Worm (Caenorhabditis elegans): ENCODE data around the gene tbc-1.

Gene tbc-1

DNA sequence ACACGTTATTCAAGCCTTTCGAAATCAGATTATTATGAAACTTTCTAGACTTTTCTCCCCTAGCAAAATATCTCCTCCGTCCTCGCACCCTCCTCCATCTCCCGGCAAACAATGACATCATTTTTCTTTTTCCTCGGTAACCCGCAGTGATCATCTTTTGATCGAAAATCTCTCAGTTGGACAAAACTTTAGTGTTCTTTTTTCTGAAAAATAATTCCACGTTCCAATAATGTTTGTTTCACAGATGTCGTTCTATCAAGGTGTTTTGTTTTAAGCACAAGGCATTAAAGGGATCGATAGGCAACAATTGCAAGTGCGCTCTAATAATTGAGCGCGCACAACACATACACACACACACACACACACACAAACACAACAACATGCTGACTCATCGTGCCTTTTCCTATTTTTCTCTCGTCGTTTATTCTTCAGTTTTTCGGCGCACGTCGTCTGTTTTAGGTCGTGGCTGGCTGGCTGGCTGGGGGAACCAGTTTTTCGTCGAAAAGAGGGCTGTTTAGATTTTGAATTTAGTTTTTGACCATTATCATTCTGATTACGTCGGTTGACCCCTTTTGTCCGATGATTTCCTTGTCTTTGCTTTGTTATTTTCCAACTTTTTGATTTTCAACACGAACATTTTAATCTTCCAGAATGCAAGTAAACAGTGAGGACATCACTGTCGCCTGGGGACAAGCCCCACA is 5.1 kb downstream of the tbc-1 start, which contains the start of gene F20D1.3 (continued):
- TF ChIP-seq efl-3 (GFP tag; optimal IDR thresholded peaks at IDR 0.05) (no peak), pqm-1 (tag; optimal IDR thresholded peaks at IDR 0.05) (no peak), ceh-8 (GFP tag; optimal IDR thresholded peaks at IDR 0.05) (no peak), hlh-17 (GFP tag; optimal IDR thresholded peaks at IDR 0.05; ENCODE audit: borderline replicate concordance) (no peak), C34B4.2 (tag; optimal IDR thresholded peaks at IDR 0.05) (no peak), ztf-11 (tag; optimal IDR thresholded peaks at IDR 0.05) (no peak), ceh-90 (tag; optimal IDR thresholded peaks at IDR 0.05) (no peak), fkh-10 (GFP tag; optimal IDR thresholded peaks at IDR 0.05) (no peak), sptf-1 (tag; optimal IDR thresholded peaks at IDR 0.05) (no peak), nhr-28 (tag; optimal IDR thresholded peaks at IDR 0.05) (no peak), zag-1 (tag; optimal IDR thresholded peaks at IDR 0.05) (no peak), ceh-63 (GFP tag; optimal IDR thresholded peaks at IDR 0.05) (no peak), lin-15B (tag; optimal IDR thresholded peaks at IDR 0.05) (no peak), nhr-77 (tag; optimal IDR thresholded peaks at IDR 0.05) (peak; percentile 11), lin-13 (GFP tag; optimal IDR thresholded peaks at IDR 0.05) (peak; percentile 72), nhr-85 (tag) (peak; percentile 91), nhr-20 (tag; optimal IDR thresholded peaks at IDR 0.05) (peak; percentile 66), sup-37 (GFP tag; optimal IDR thresholded peaks at IDR 0.05) (no peak), ceh-88 (GFP tag; IDR thresholded peaks at IDR 0.05) (no peak), tlp-1 (tag; optimal IDR thresholded peaks at IDR 0.05) (no peak), elt-2 (tag; optimal IDR thresholded peaks at IDR 0.05) (no peak), nhr-76 (tag; optimal IDR thresholded peaks at IDR 0.05) (no peak), snpc-4 (tag; optimal IDR thresholded peaks at IDR 0.05) (peak; percentile 4), mef-2 (tag; optimal IDR thresholded peaks at IDR 0.05) (no peak), skn-1 (tag; optimal IDR thresholded peaks at IDR 0.05) (peak; percentile 65), ama-1 (optimal IDR thresholded peaks at IDR 0.05) (no peak), fkh-8 (tag; optimal IDR thresholded peaks at IDR 0.05) (peak; percentile 75), efl-1 (optimal IDR thresholded peaks at IDR 0.05) (peak; percentile 8 to 42), efl-1 (GFP tag; optimal IDR thresholded peaks at IDR 0.05 in 1 of 2) (peak in 1 of 2 experiments; percentile 15), swsn-7 (tag; optimal IDR thresholded peaks at IDR 0.05) (peak; percentile 44), alr-1 (tag; optimal IDR thresholded peaks at IDR 0.05; ENCODE audit: borderline replicate concordance) (no peak), F16B12.6 (tag; optimal IDR thresholded peaks at IDR 0.05) (no peak), irx-1 (tag; optimal IDR thresholded peaks at IDR 0.05) (peak; percentile 36), dsc-1 (tag; optimal IDR thresholded peaks at IDR 0.05) (peak; percentile 14), vab-15 (tag; optimal IDR thresholded peaks at IDR 0.05) (no peak), unc-62 (GFP tag; optimal IDR thresholded peaks at IDR 0.05) (no peak), lin-39 (tag; optimal IDR thresholded peaks at IDR 0.05) (no peak), nhr-47 (tag; optimal IDR thresholded peaks at IDR 0.05) (peak; percentile 55), fkh-4 (tag; optimal IDR thresholded peaks at IDR 0.05; ENCODE audit: borderline replicate concordance) (no peak), nhr-11 (tag; optimal IDR thresholded peaks at IDR 0.05) (no peak), pax-3 (tag; optimal IDR thresholded peaks at IDR 0.05) (no peak), ceh-82 (tag; optimal IDR thresholded peaks at IDR 0.05) (peak in 2 of 3 experiments; percentile 16), zip-4 (GFP tag; optimal IDR thresholded peaks at IDR 0.05) (no peak), aly-2 (tag; optimal IDR thresholded peaks at IDR 0.05) (no peak), tbx-2 (tag; optimal IDR thresholded peaks at IDR 0.05) (peak; percentile 60), fos-1 (tag; optimal IDR thresholded peaks at IDR 0.05) (peak; percentile 97), unc-130 (tag; optimal IDR thresholded peaks at IDR 0.05) (peak; percentile 34), nhr-71 (tag; optimal IDR thresholded peaks at IDR 0.05) (peak; percentile 78), lin-35 (GFP tag; optimal IDR thresholded peaks at IDR 0.05) (peak; percentile 35 to 63), hpl-2 (GFP tag; optimal IDR thresholded peaks at IDR 0.05) (no peak), blmp-1 (tag; optimal IDR thresholded peaks at IDR 0.05) (peak; percentile 60), C16A3.4 (tag; optimal IDR thresholded peaks at IDR 0.05) (peak; percentile 68), mdl-1 (tag; optimal IDR thresholded peaks at IDR 0.05) (peak in 1 of 2 experiments; percentile 34)
